Fruit fly (Drosophila melanogaster) whole organism: ENCODE results near the gene CSN8.

Source experiments
- CG8478 ChIP-seq: fragments of >200 bp; optimal IDR thresholded peaks from 2 replicates; lab custom pipeline; 2018; ENCODE audit warnings: inconsistent platforms
- Dll ChIP-seq: fragments of >200 bp; optimal IDR thresholded peaks from 2 replicates; lab custom pipeline; 2017
- EcR ChIP-seq, 2 experiments: fragments of >200 bp; optimal IDR thresholded peaks; 2 replicates each; lab custom pipeline; 2017; ENCODE audit warnings: missing biosample characterization in 2 of 2, missing genetic modification characterization in 2 of 2, missing genetic modification reagents in 2 of 2
- pan ChIP-seq: fragments of >200 bp; optimal IDR thresholded peaks from 2 replicates; lab custom pipeline; 2017
- usp ChIP-seq: fragments of >200 bp; optimal IDR thresholded peaks from 2 replicates; lab custom pipeline; 2017; ENCODE audit warnings: missing biosample characterization, missing genetic modification characterization, mixed read lengths

DNA sequence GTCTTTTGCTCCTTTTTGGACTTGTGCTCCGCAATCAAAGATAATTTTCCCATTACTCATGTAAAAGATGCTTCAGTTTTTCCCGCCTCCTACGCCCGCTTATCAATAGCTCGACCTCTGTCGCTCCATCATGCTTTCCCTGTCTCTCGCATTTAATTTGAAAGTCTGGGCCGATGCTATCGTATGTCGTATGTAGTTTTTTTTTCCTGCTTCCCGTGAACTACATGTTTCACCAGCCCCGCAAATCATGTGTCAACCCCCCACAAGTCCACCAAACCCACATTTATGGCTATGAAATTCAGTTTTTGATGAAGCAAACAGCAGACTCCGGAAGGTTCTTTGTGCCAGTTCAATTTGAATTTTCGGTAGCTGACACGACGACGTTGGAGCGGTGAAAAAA, 22.3 kb upstream of the CSN8 start, which contains the start of gene CG14273:
- no peak for TF ChIP-seq CG8478 (lab: Kevin White, UChicago)
- no peak for TF ChIP-seq usp (GFP tag; lab: Kevin White, UChicago)
- no peak for TF ChIP-seq Dll (lab: Kevin White, UChicago)
- no peak for TF ChIP-seq pan (lab: Kevin White, UChicago)
- TF ChIP-seq EcR (GFP tag; optimal IDR thresholded peaks at IDR 0.05; lab: Kevin White, UChicago): no peak
